Worm (Caenorhabditis elegans) whole organism, L2 larva: ENCODE data around the gene H03G16.7.

ENCODE experiments used
- aly-2 ChIP-seq: fragments of 150-350 bp; optimal IDR thresholded peaks from 2 replicates; lab custom pipeline; 2014; ENCODE audit warnings: missing biosample characterization, missing genetic modification characterization
- lin-39 ChIP-seq: fragments of 150-350 bp; optimal IDR thresholded peaks from 2 replicates; lab custom pipeline; 2014; ENCODE audit warnings: missing biosample characterization, missing genetic modification reagents, missing genetic modification characterization
- lsy-2 ChIP-seq, 2 experiments: fragments of 150-350 bp in 1 of 2; sonication (generic microtip) in 1 of 2; optimal IDR thresholded peaks; 2 replicates each; lab custom pipeline; 2014 to 2017; ENCODE audit warnings: missing biosample characterization in 2 of 2, missing genetic modification characterization in 2 of 2
- nhr-11 ChIP-seq: fragments of 150-350 bp; optimal IDR thresholded peaks from 2 replicates; lab custom pipeline; 2014; ENCODE audit warnings: missing biosample characterization, missing genetic modification characterization
- nhr-6 ChIP-seq: fragments of 150-350 bp; optimal IDR thresholded peaks from 2 replicates; lab custom pipeline; 2014; ENCODE audit warnings: missing biosample characterization, missing genetic modification characterization
- peb-1 ChIP-seq: fragments of 150-350 bp; optimal IDR thresholded peaks from 2 replicates; lab custom pipeline; 2014; ENCODE audit warnings: missing biosample characterization, missing genetic modification characterization
- skn-1 ChIP-seq: sonication (generic microtip); optimal IDR thresholded peaks from 2 replicates; lab custom pipeline; 2017; ENCODE audit warnings: missing biosample characterization, missing genetic modification characterization
- ztf-11 ChIP-seq: sonication (generic microtip); optimal IDR thresholded peaks from 2 replicates; lab custom pipeline; 2017; ENCODE audit warnings: missing biosample characterization, missing genetic modification characterization

- no peak for TF ChIP-seq lsy-2 (tag; optimal IDR thresholded peaks at IDR 0.05; lab: Kevin White, UChicago)
- no peak for TF ChIP-seq ztf-11 (tag; lab: Kevin White, UChicago)
- TF ChIP-seq lin-39: no peak
- no peak for TF ChIP-seq aly-2
- TF ChIP-seq nhr-11 (tag; lab: Kevin White, UChicago): no peak
- TF ChIP-seq nhr-6: no peak
- no peak for TF ChIP-seq peb-1 (tag; lab: Kevin White, UChicago)
- no peak for TF ChIP-seq skn-1 (tag; lab: Kevin White, UChicago)
Observed at ce11 chrX:15078276-15078675, 22.5 kb upstream of the H03G16.7 start.
